Worm (Caenorhabditis elegans) whole organism, L1 larva: ENCODE results near the gene F28C1.3.
A peak's percentile ranks its signal among the peaks of the same experiment; 100 is the strongest.

Source experiments
- C04F5.9 ChIP-seq: sonication (generic microtip); optimal IDR thresholded peaks from 2 replicates; lab custom pipeline; 2016; ENCODE audit warnings: missing genetic modification characterization, missing compliant biosample characterization
- C16A3.4 ChIP-seq: fragments of 150-350 bp; optimal IDR thresholded peaks from 2 replicates; lab custom pipeline; 2014; ENCODE audit warnings: missing biosample characterization, missing genetic modification characterization
- C34B4.2 ChIP-seq: sonication (generic microtip); optimal IDR thresholded peaks from 2 replicates; lab custom pipeline; 2017; ENCODE audit warnings: mild to moderate bottlenecking, missing genetic modification characterization, missing compliant biosample characterization
- aha-1 ChIP-seq: fragments of 150-350 bp; optimal IDR thresholded peaks from 2 replicates; lab custom pipeline; 2014; ENCODE audit warnings: missing biosample characterization, missing genetic modification characterization
- alr-1 ChIP-seq: fragments of 200-800 bp; sonication (Bioruptor generic); optimal IDR thresholded peaks from 2 replicates; lab custom pipeline; 2018; ENCODE audit warnings: borderline replicate concordance, mild to moderate bottlenecking, missing genetic modification characterization, missing compliant biosample characterization
- aly-2 ChIP-seq: fragments of 150-350 bp; optimal IDR thresholded peaks from 2 replicates; lab custom pipeline; 2014; ENCODE audit warnings: missing biosample characterization, missing genetic modification characterization
- ama-1 ChIP-seq: fragments of 150-350 bp; optimal IDR thresholded peaks from 2 replicates; lab custom pipeline; 2014
- ceh-63 ChIP-seq: fragments of 200-800 bp; sonication (Bioruptor generic); optimal IDR thresholded peaks from 2 replicates; lab custom pipeline; 2018; ENCODE audit warnings: mild to moderate bottlenecking, missing genetic modification characterization, missing compliant biosample characterization
- ceh-82 ChIP-seq, 3 experiments: fragments of 150-350 bp in 1 of 3; sonication (generic microtip) in 2 of 3; optimal IDR thresholded peaks; 2 replicates each; lab custom pipeline; 2014 to 2017; ENCODE audit warnings: missing biosample characterization in 3 of 3, missing genetic modification characterization in 3 of 3
- ces-1 ChIP-seq: fragments of 150-350 bp; optimal IDR thresholded peaks from 2 replicates; lab custom pipeline; 2014; ENCODE audit warnings: missing biosample characterization, missing genetic modification reagents, missing genetic modification characterization
- dpl-1 ChIP-seq, 3 experiments: fragments of 150-350 bp in 2 of 3; sonication (generic microtip) in 1 of 3; optimal IDR thresholded peaks; 2 replicates each; lab custom pipeline; 2014 to 2017; ENCODE audit warnings: missing biosample characterization in 3 of 3, missing genetic modification characterization in 3 of 3, missing genetic modification reagents in 3 of 3
- efl-3 ChIP-seq: fragments of 200-800 bp; sonication (Bioruptor generic); optimal IDR thresholded peaks from 2 replicates; lab custom pipeline; 2018; ENCODE audit warnings: mild to moderate bottlenecking, missing genetic modification characterization, missing compliant biosample characterization
- egl-13 ChIP-seq: sonication (generic microtip); optimal IDR thresholded peaks from 2 replicates; lab custom pipeline; 2016; ENCODE audit warnings: missing genotype, missing genetic modification reagents, missing genetic modification characterization, missing compliant biosample characterization
- egl-27 ChIP-seq, 2 experiments: fragments of 150-350 bp in 1 of 2; sonication (generic microtip); optimal IDR thresholded peaks; 3 replicates each; lab custom pipeline; 2017 to 2018; ENCODE audit warnings: missing biosample characterization in 2 of 2, missing genetic modification characterization in 2 of 2, missing genetic modification reagents in 2 of 2
- elt-3 ChIP-seq, 6 experiments: fragments of 150-350 bp in 1 of 6; sonication (generic microtip); optimal IDR thresholded peaks; 2 replicates each; lab custom pipeline; 2017 to 2018; ENCODE audit warnings: missing biosample characterization in 6 of 6, missing genetic modification characterization in 6 of 6, inconsistent platforms in 1 of 6
- ets-5 ChIP-seq: fragments of 200-800 bp; sonication (Bioruptor generic); IDR thresholded peaks from 2 replicates; pipeline ENCODE4 v1.3.6; 2022; ENCODE audit warnings: missing genetic modification characterization, missing compliant biosample characterization
- fkh-10 ChIP-seq: sonication (generic microtip); optimal IDR thresholded peaks from 2 replicates; lab custom pipeline; 2017; ENCODE audit warnings: missing biosample characterization, missing genetic modification reagents, missing genetic modification characterization
- fkh-8 ChIP-seq: sonication (generic microtip); optimal IDR thresholded peaks from 2 replicates; lab custom pipeline; 2016; ENCODE audit warnings: mild to moderate bottlenecking, missing genetic modification characterization, missing compliant biosample characterization
- hlh-4 ChIP-seq: sonication (generic microtip); optimal IDR thresholded peaks from 2 replicates; lab custom pipeline; 2016; ENCODE audit warnings: mild to moderate bottlenecking, missing genetic modification characterization, missing compliant biosample characterization
- hpl-2 ChIP-seq: fragments of 150-350 bp; optimal IDR thresholded peaks from 2 replicates; lab custom pipeline; 2014; ENCODE audit warnings: missing biosample characterization, missing genetic modification reagents, missing genetic modification characterization
- irx-1 ChIP-seq: sonication (generic microtip); optimal IDR thresholded peaks from 2 replicates; lab custom pipeline; 2016; ENCODE audit warnings: missing genetic modification characterization, missing compliant biosample characterization
- isw-1 ChIP-seq: fragments of 200-800 bp; sonication (Bioruptor generic); IDR thresholded peaks from 2 replicates; pipeline ENCODE4 v1.3.6; 2022; ENCODE audit warnings: missing genetic modification characterization, missing compliant biosample characterization
- jun-1 ChIP-seq: fragments of 150-350 bp; optimal IDR thresholded peaks from 2 replicates; lab custom pipeline; 2014; ENCODE audit warnings: missing biosample characterization, missing genetic modification reagents, missing genetic modification characterization
- lin-14 ChIP-seq: fragments of 200-800 bp; sonication (Bioruptor generic); optimal IDR thresholded peaks from 2 replicates; lab custom pipeline; 2018; ENCODE audit warnings: mild to moderate bottlenecking, missing genetic modification characterization, moderate library complexity, missing compliant biosample characterization
- lin-35 ChIP-seq, 2 experiments: fragments of 150-350 bp; optimal IDR thresholded peaks; 2 replicates each; lab custom pipeline; 2014; ENCODE audit warnings: missing biosample characterization in 2 of 2, missing genetic modification characterization in 2 of 2, missing genetic modification reagents in 2 of 2
- lin-39 ChIP-seq: fragments of 150-350 bp; optimal IDR thresholded peaks from 2 replicates; lab custom pipeline; 2014; ENCODE audit warnings: missing biosample characterization, missing genetic modification reagents, missing genetic modification characterization
- lsy-2 ChIP-seq, 2 experiments: fragments of 150-350 bp; optimal IDR thresholded peaks; 2 replicates each; lab custom pipeline; 2014; ENCODE audit warnings: missing biosample characterization in 2 of 2, missing genetic modification characterization in 2 of 2
- mep-1 ChIP-seq: fragments of 150-350 bp; optimal IDR thresholded peaks from 2 replicates; lab custom pipeline; 2014; ENCODE audit warnings: missing biosample characterization, missing genetic modification characterization
- nhr-11 ChIP-seq: fragments of 150-350 bp; optimal IDR thresholded peaks from 2 replicates; lab custom pipeline; 2014; ENCODE audit warnings: missing biosample characterization, missing genetic modification characterization
- nhr-19 ChIP-seq: fragments of 200-800 bp; sonication (Bioruptor generic); conservative IDR thresholded peaks from 2 replicates; pipeline ENCODE4 v1.3.6; 2022; ENCODE audit warnings: missing genetic modification characterization, missing compliant biosample characterization
- nhr-20 ChIP-seq: sonication (generic microtip); optimal IDR thresholded peaks from 2 replicates; lab custom pipeline; 2016; ENCODE audit warnings: mild to moderate bottlenecking, missing genetic modification characterization, missing compliant biosample characterization
- nhr-237 ChIP-seq: fragments of 150-350 bp; optimal IDR thresholded peaks from 2 replicates; lab custom pipeline; 2014; ENCODE audit warnings: missing biosample characterization, missing genetic modification characterization
- nhr-28 ChIP-seq: fragments of 150-350 bp; optimal IDR thresholded peaks from 2 replicates; lab custom pipeline; 2014; ENCODE audit warnings: missing biosample characterization, missing genetic modification characterization
- nhr-71 ChIP-seq: sonication (generic microtip); optimal IDR thresholded peaks from 2 replicates; lab custom pipeline; 2016; ENCODE audit warnings: mild to moderate bottlenecking, missing genetic modification characterization, moderate library complexity, missing compliant biosample characterization
- nhr-76 ChIP-seq: sonication (generic microtip); optimal IDR thresholded peaks from 2 replicates; lab custom pipeline; 2017; ENCODE audit warnings: missing biosample characterization, missing genetic modification characterization
- nhr-77 ChIP-seq: fragments of 150-350 bp; optimal IDR thresholded peaks from 2 replicates; lab custom pipeline; 2014; ENCODE audit warnings: missing biosample characterization, missing genetic modification characterization
- nhr-84 ChIP-seq: sonication (generic microtip); optimal IDR thresholded peaks from 2 replicates; lab custom pipeline; 2017; ENCODE audit warnings: missing biosample characterization, missing genetic modification characterization
- pag-3 ChIP-seq: sonication (generic microtip); optimal IDR thresholded peaks from 2 replicates; lab custom pipeline; 2017; ENCODE audit warnings: missing genetic modification characterization, mild to moderate bottlenecking, missing compliant biosample characterization, antibody characterized with exemption, borderline replicate concordance; ENCODE audit not compliant: insufficient read depth
- snpc-4 ChIP-seq: fragments of 150-350 bp; optimal IDR thresholded peaks from 2 replicates; lab custom pipeline; 2014; ENCODE audit warnings: missing biosample characterization, missing genetic modification characterization
- snu-23 ChIP-seq: sonication (generic microtip); optimal IDR thresholded peaks from 2 replicates; lab custom pipeline; 2016; ENCODE audit warnings: missing genetic modification characterization, missing compliant biosample characterization
- swsn-7 ChIP-seq: sonication (generic microtip); optimal IDR thresholded peaks from 2 replicates; lab custom pipeline; 2016; ENCODE audit warnings: missing genetic modification characterization, missing compliant biosample characterization
- tbx-2 ChIP-seq: sonication (generic microtip); optimal IDR thresholded peaks from 2 replicates; lab custom pipeline; 2016; ENCODE audit warnings: missing genetic modification characterization, missing compliant biosample characterization
- tlp-1 ChIP-seq: fragments of 150-350 bp; optimal IDR thresholded peaks from 2 replicates; lab custom pipeline; 2014; ENCODE audit warnings: missing biosample characterization, missing genetic modification characterization
- unc-130 ChIP-seq: fragments of 150-350 bp; optimal IDR thresholded peaks from 2 replicates; lab custom pipeline; 2017; ENCODE audit warnings: missing biosample characterization, missing genetic modification characterization, inconsistent platforms
- unc-30 ChIP-seq: sonication (generic microtip); optimal IDR thresholded peaks from 2 replicates; lab custom pipeline; 2017; ENCODE audit warnings: missing biosample characterization, missing genetic modification characterization
- unc-86 ChIP-seq: sonication (generic microtip); optimal IDR thresholded peaks from 2 replicates; lab custom pipeline; 2016; ENCODE audit warnings: missing genetic modification characterization, missing compliant biosample characterization
- unc-98 ChIP-seq: fragments of 200-800 bp; sonication (Bioruptor generic); IDR thresholded peaks from 2 replicates; pipeline ENCODE4 v1.3.6; 2022; ENCODE audit warnings: missing genetic modification characterization, missing compliant biosample characterization
- vab-15 ChIP-seq: sonication (generic microtip); optimal IDR thresholded peaks from 2 replicates; lab custom pipeline; 2017; ENCODE audit warnings: missing genotype, mild to moderate bottlenecking, missing genetic modification characterization, missing compliant biosample characterization
- xbp-1 ChIP-seq: sonication (generic microtip); optimal IDR thresholded peaks from 2 replicates; lab custom pipeline; 2016; ENCODE audit warnings: missing genetic modification characterization, missing compliant biosample characterization
- ztf-11 ChIP-seq, 2 experiments: sonication (generic microtip); optimal IDR thresholded peaks; 2 replicates each; lab custom pipeline; 2016 to 2017; ENCODE audit warnings: missing genetic modification characterization in 2 of 2, missing biosample characterization in 1 of 2, missing compliant biosample characterization in 1 of 2

F28C1.3 gene

DNA sequence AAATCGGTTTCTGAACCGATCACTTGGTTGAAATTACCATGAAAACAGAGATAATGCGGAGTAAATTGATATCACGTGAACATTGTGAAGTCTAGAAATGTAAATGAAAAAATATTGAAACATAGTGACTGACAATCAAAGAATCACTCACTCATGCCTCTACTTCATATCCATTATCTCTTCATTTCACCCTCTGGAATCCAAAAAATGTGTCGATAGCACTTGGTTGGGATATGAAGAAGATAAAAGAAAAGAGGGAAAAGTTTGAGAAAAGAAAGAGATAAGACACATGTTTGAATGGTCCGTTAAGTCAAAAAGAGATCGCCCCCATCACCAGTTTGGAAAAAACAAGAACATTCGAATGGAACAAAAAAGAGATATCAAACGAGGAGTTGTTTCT is 49.3 kb downstream of the F28C1.3 start (continued):
- TF ChIP-seq C34B4.2 (tag; lab: Kevin White, UChicago) (no peak), swsn-7 (no peak), alr-1 (tag; lab: Kevin White, UChicago) (no peak), lsy-2 (tag; optimal IDR thresholded peaks at IDR 0.05; lab: Kevin White, UChicago) (peak; percentile 25 to 39), nhr-76 (tag; lab: Kevin White, UChicago) (no peak), aly-2 (no peak), nhr-11 (peak; percentile 8), nhr-19 (GFP tag; lab: Robert Waterston, UW) (peak; percentile 43), ceh-82 (tag; optimal IDR thresholded peaks at IDR 0.05; lab: Kevin White, UChicago) (no peak), hpl-2 (GFP tag; lab: Kevin White, UChicago) (no peak), nhr-84 (tag; lab: Kevin White, UChicago) (no peak), ets-5 (GFP tag; lab: Robert Waterston, UW) (no peak), fkh-10 (GFP tag; lab: Kevin White, UChicago) (no peak), tlp-1 (no peak), nhr-20 (tag; lab: Kevin White, UChicago) (peak; percentile 19), mep-1 (no peak), aha-1 (tag; lab: Kevin White, UChicago) (no peak), unc-98 (no peak), ces-1 (GFP tag; lab: Kevin White, UChicago) (no peak), nhr-28 (tag; lab: Kevin White, UChicago) (no peak), ceh-63 (GFP tag; lab: Kevin White, UChicago) (no peak), egl-27 (tag; optimal IDR thresholded peaks at IDR 0.05; lab: Kevin White, UChicago) (no peak), lin-35 (GFP tag; optimal IDR thresholded peaks at IDR 0.05; lab: Kevin White, UChicago) (no peak), tbx-2 (tag; lab: Kevin White, UChicago) (no peak)
- TF ChIP-seq, all 84 proteins: peak for 10

DNA sequence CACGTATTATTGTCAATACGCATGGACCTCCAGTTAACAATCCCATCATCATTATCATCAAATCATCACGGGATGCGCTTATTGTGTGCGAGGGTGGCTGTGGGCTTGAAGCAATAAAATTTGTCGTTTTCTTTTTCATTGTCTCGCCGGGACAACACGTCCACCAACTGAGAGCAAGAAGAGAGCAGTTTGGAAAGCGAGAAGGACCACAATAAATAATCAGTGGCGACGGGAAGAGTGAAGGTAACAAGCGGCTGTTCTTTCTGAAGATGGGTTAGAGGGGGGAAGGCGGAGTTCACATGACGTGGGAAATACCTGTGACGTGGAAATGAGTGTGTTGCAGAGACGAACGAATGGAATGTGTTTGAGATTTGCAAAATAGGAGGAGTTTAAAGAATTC is 50.3 kb downstream of the F28C1.3 start:
- TF ChIP-seq egl-27 (tag; optimal IDR thresholded peaks at IDR 0.05; lab: Kevin White, UChicago) (no peak), C34B4.2 (tag; lab: Kevin White, UChicago) (no peak), isw-1 (GFP tag; lab: Robert Waterston, UW) (no peak), hlh-4 (tag; lab: Kevin White, UChicago) (no peak), nhr-71 (tag; lab: Kevin White, UChicago) (peak; percentile 91), ztf-11 (tag; optimal IDR thresholded peaks at IDR 0.05; lab: Kevin White, UChicago) (no peak), unc-30 (tag; lab: Kevin White, UChicago) (no peak), unc-130 (tag; lab: Kevin White, UChicago) (peak; percentile 82), irx-1 (tag; lab: Kevin White, UChicago) (no peak), pag-3 (tag; lab: Kevin White, UChicago) (peak; percentile 3), snu-23 (GFP tag; lab: Kevin White, UChicago) (peak; percentile 65), ces-1 (GFP tag; lab: Kevin White, UChicago) (no peak), egl-13 (tag; lab: Kevin White, UChicago) (no peak), nhr-28 (tag; lab: Kevin White, UChicago) (no peak), efl-3 (GFP tag; lab: Kevin White, UChicago) (no peak), nhr-19 (GFP tag; lab: Robert Waterston, UW) (peak; percentile 62), vab-15 (tag; lab: Kevin White, UChicago) (peak; percentile 50), dpl-1 (GFP tag; optimal IDR thresholded peaks at IDR 0.05; lab: Kevin White, UChicago) (no peak), nhr-20 (tag; lab: Kevin White, UChicago) (peak; percentile 71), C04F5.9 (tag; lab: Kevin White, UChicago) (no peak), fkh-8 (tag; lab: Kevin White, UChicago) (no peak), unc-98 (no peak), tbx-2 (tag; lab: Kevin White, UChicago) (peak; percentile 5), snpc-4 (tag; lab: Kevin White, UChicago) (no peak), lsy-2 (tag; optimal IDR thresholded peaks at IDR 0.05; lab: Kevin White, UChicago) (peak; percentile 45 to 53), jun-1 (tag; lab: Kevin White, UChicago) (no peak), xbp-1 (tag; lab: Kevin White, UChicago) (no peak), elt-3 (tag; optimal IDR thresholded peaks at IDR 0.05; lab: Kevin White, UChicago) (no peak), ets-5 (GFP tag; lab: Robert Waterston, UW) (no peak), unc-86 (tag; lab: Kevin White, UChicago) (no peak), lin-39 (peak; percentile 36), nhr-77 (no peak), nhr-11 (no peak), nhr-237 (no peak), ama-1 (lab: Kevin White, UChicago) (no peak), C16A3.4 (tag; lab: Kevin White, UChicago) (no peak), lin-14 (GFP tag; lab: Kevin White, UChicago) (peak; percentile 95), nhr-76 (tag; lab: Kevin White, UChicago) (no peak), aly-2 (no peak)
